Fruit fly (Drosophila melanogaster): ENCODE results near the gene Ugt36D1.

Gene Ugt36D1

dm6 chr2L:18844479-18844878 lies 21.1 kb downstream of the Ugt36D1 start, which contains the start of gene CG33120:
Gene CG33120 (minus strand): TSS chr2L:18844579.
- no peak for TF ChIP-seq usp (GFP tag; optimal IDR thresholded peaks at IDR 0.05)
- TF ChIP-seq psq (optimal IDR thresholded peaks at IDR 0.05): no peak
- TF ChIP-seq CG8478 (optimal IDR thresholded peaks at IDR 0.05): no peak
- TF ChIP-seq pan (optimal IDR thresholded peaks at IDR 0.05): no peak
- TF ChIP-seq EcR (GFP tag; optimal IDR thresholded peaks at IDR 0.05): no peak
- no peak for TF ChIP-seq Dll (optimal IDR thresholded peaks at IDR 0.05)

- TF ChIP-seq Dll (optimal IDR thresholded peaks at IDR 0.05): no peak
- TF ChIP-seq pan (optimal IDR thresholded peaks at IDR 0.05): no peak
- TF ChIP-seq CG8478 (optimal IDR thresholded peaks at IDR 0.05): no peak
- TF ChIP-seq usp (GFP tag; optimal IDR thresholded peaks at IDR 0.05): no peak
- no peak for TF ChIP-seq EcR (GFP tag; optimal IDR thresholded peaks at IDR 0.05)
- no peak for TF ChIP-seq psq (optimal IDR thresholded peaks at IDR 0.05)
Measured at dm6 chr2L:18844917-18845509, 21.7 kb downstream of the Ugt36D1 start, which contains the start of gene CG17321. Gene CG17321 (plus strand): TSS chr2L:18845184.

DNA sequence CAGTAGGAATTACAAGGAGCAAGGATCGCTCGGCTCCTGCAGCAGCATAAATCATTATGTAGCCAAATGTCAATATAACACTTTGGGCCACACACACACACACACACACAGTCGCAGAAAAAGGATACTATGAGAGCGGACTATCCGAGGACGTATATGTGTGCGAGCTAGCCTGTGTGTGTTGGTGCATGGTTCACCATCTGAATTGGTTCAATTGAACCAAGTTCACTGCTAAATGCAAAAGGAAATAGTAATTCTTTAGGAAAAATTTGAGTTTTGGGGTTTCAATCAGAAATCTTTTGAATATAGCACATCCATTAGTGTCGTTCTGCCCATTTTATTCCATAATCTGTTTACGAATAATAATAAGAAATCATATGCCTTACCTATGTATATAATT lies 22.8 kb downstream of the Ugt36D1 start:
- no peak for TF ChIP-seq pan (optimal IDR thresholded peaks at IDR 0.05)
- TF ChIP-seq Dll (optimal IDR thresholded peaks at IDR 0.05): no peak
- no peak for TF ChIP-seq usp (GFP tag; optimal IDR thresholded peaks at IDR 0.05)
- TF ChIP-seq EcR (GFP tag; optimal IDR thresholded peaks at IDR 0.05): no peak
- TF ChIP-seq psq (optimal IDR thresholded peaks at IDR 0.05): no peak
- no peak for TF ChIP-seq CG8478 (optimal IDR thresholded peaks at IDR 0.05)

- TF ChIP-seq psq (optimal IDR thresholded peaks at IDR 0.05) (no peak), pan (optimal IDR thresholded peaks at IDR 0.05) (no peak)
Measured at dm6 chr2L:18846843-18847242, 23.5 kb downstream of the Ugt36D1 start.

DNA sequence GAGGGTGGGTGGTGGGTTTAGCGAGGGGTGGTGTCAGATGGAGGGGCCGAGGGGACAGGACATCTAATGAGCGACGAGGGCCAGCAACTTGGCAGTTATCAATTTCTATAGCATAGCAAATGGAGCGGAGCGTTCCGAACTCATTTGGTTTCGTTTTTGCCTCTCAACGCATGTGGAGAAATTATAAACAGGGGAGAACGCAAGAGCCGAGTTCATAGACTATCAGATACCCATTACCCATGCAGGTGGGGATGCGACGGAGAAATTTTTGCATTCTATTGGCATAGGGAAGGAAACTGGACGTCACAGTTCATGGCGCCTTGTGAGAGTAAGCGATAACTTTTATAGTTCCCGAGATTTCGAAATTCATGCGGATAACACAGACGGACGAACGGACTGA lies 28.9 kb downstream of the Ugt36D1 start:
- no peak for TF ChIP-seq psq (optimal IDR thresholded peaks at IDR 0.05)
- TF ChIP-seq usp (GFP tag; optimal IDR thresholded peaks at IDR 0.05): no peak
- no peak for TF ChIP-seq CG8478 (optimal IDR thresholded peaks at IDR 0.05)
- TF ChIP-seq pan (optimal IDR thresholded peaks at IDR 0.05): no peak
- TF ChIP-seq Dll (optimal IDR thresholded peaks at IDR 0.05): no peak
- no peak for TF ChIP-seq EcR (GFP tag; optimal IDR thresholded peaks at IDR 0.05)

dm6 chr2L:18857635-18858059 lies 34.3 kb downstream of the Ugt36D1 start:
- TF ChIP-seq Dll (optimal IDR thresholded peaks at IDR 0.05) (no peak), pan (optimal IDR thresholded peaks at IDR 0.05) (peak; percentile 81)

DNA sequence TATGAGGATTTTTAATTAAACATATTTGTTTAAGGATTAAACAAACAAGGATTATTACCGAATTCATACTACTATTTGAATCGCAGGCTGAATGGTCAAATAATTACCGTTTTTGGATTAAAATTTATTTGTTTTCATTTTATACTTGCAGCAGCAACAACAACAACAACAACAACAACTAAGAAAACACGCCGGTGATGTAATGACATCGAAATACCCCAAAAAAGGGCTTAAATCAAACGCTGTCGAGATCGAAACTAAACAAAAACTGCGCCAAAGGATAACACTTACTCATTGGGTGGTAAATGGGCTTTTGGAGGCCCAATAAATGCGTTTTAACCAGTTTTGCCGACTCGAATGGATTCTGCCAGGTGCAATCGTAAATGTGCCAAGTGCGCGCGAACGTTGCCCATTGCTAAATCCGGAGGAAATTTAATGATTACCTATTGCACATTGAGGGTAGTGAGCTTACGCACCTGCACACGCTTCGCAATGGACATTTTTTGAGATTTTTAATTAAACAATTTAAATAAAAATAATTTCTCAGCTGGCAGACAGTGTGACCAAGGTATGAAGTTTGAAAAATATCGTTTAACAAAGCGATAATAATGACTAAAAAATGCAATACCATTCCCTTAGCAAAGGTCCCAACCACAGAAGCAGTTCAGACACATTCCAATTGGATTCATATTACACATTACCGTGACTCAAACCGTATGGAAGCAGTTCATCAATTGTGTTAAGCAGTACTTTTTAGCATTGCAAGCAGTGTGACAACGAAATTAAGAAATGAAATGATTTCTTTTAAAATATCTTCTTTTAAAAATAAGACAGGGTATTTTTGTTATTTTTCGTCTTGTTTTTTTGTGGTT lies 35.5 kb downstream of the Ugt36D1 start, which contains the start of the genes CG10602 and mRpL13:
Gene CG10602, minus strand, starts transcription at position 588 of the 872 bp plus-strand sequence.
Gene mRpL13, minus strand, starts transcription at position 588 of the 872 bp plus-strand sequence.
- TF ChIP-seq usp (GFP tag; optimal IDR thresholded peaks at IDR 0.05) (no peak), pan (optimal IDR thresholded peaks at IDR 0.05) (no peak), EcR (GFP tag; optimal IDR thresholded peaks at IDR 0.05) (no peak), Dll (optimal IDR thresholded peaks at IDR 0.05) (no peak), CG8478 (optimal IDR thresholded peaks at IDR 0.05) (no peak), psq (optimal IDR thresholded peaks at IDR 0.05) (no peak)

DNA sequence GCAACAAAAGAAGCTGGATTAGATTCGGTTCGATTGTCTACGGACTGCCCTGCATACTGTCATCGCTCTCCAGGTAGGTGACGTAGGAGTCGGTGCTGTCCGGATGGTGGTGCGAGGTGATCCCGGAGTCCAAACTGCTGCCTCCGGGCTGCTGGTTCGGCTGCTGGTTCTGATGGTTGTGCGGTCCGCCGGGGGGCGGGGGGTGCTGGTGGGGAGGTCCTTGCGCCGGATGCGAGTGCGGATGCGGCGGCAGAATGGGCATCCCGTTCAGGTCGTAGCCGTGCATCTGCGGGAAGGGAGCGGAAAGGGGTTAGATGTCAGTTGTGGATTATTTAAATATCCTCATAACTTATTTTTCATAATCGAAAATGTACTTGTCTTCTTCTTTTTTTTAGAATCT lies 37.6 kb downstream of the Ugt36D1 start:
- TF ChIP-seq pan (optimal IDR thresholded peaks at IDR 0.05) (no peak), Dll (optimal IDR thresholded peaks at IDR 0.05) (no peak), EcR (GFP tag; optimal IDR thresholded peaks at IDR 0.05) (no peak), psq (optimal IDR thresholded peaks at IDR 0.05) (no peak), CG8478 (optimal IDR thresholded peaks at IDR 0.05) (no peak), usp (GFP tag; optimal IDR thresholded peaks at IDR 0.05) (no peak)

DNA sequence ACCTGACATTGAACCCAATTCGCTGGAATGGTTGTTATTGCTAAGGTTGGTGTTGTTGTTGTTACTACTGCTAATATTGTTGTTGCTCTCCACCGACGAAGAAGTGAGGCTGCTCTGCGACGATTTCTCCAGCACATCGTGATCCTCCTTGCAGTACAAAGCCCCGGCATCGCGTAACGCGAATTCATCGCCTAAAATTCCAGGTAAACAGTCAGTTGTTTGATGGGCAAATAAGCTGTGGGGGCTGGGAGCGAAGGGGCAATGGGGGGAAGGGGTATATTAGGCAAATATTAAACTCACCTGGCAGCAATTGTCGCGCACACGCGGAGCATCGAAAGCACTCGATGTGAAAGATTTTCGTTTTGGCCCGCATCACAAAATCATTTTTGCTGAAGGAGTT lies 40.7 kb downstream of the Ugt36D1 start:
- TF ChIP-seq EcR (GFP tag; optimal IDR thresholded peaks at IDR 0.05) (no peak), Dll (optimal IDR thresholded peaks at IDR 0.05) (no peak), CG8478 (optimal IDR thresholded peaks at IDR 0.05) (no peak), pan (optimal IDR thresholded peaks at IDR 0.05) (no peak), psq (optimal IDR thresholded peaks at IDR 0.05) (no peak), usp (GFP tag; optimal IDR thresholded peaks at IDR 0.05) (no peak)

DNA sequence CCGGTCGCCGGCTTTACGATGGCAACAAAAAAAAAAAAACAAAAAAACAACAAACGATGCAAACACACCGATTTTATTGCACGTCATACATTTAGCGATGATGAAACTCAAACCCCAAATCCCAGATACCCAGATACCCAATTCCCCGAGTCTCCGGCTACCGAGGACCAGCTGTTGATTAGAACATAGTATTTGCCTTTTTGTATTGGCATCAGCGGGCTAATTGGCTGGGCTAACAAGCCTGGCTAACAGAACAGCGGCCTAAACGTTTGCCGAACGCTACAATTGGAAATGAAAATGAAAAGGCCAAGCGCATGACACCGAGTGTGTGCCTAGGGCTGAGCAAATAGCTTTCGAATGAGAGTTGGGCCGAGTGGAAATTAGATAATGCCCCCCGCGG lies 41.6 kb downstream of the Ugt36D1 start:
- TF ChIP-seq CG8478 (optimal IDR thresholded peaks at IDR 0.05) (no peak), pan (optimal IDR thresholded peaks at IDR 0.05) (no peak), EcR (GFP tag; optimal IDR thresholded peaks at IDR 0.05) (no peak), psq (optimal IDR thresholded peaks at IDR 0.05) (no peak), usp (GFP tag; optimal IDR thresholded peaks at IDR 0.05) (no peak), Dll (optimal IDR thresholded peaks at IDR 0.05) (no peak)

- TF ChIP-seq psq (optimal IDR thresholded peaks at IDR 0.05): no peak
- no peak for TF ChIP-seq CG8478 (optimal IDR thresholded peaks at IDR 0.05)
- TF ChIP-seq Dll (optimal IDR thresholded peaks at IDR 0.05): no peak
- TF ChIP-seq EcR (GFP tag; optimal IDR thresholded peaks at IDR 0.05): no peak
Measured at dm6 chr2L:18866582-18866981, 43.2 kb downstream of the Ugt36D1 start.

DNA sequence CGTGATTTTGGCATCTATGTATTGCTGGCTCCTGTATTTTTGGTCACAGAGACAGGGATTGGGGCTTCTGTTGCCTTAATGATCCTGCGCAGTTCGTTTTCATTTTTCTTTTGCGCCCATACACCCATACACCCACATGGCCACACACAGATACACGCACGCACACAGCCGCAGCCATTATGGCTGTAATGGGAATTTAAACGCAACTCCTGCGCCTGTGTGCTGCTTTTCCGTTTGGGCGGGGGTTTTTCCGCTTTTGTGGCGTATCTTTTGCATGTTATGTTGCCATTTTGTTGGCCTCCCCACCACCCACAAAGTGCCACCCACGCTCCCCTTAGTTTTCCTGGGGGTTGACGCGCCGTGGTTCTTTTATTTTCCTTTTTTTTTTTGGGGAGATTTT lies 44.5 kb downstream of the Ugt36D1 start:
- TF ChIP-seq usp (GFP tag; optimal IDR thresholded peaks at IDR 0.05) (no peak), CG8478 (optimal IDR thresholded peaks at IDR 0.05) (no peak), Dll (optimal IDR thresholded peaks at IDR 0.05) (no peak), EcR (GFP tag; optimal IDR thresholded peaks at IDR 0.05) (no peak), psq (optimal IDR thresholded peaks at IDR 0.05) (no peak), pan (optimal IDR thresholded peaks at IDR 0.05) (no peak)
